Worm (Caenorhabditis elegans) whole organism, late embryonic: Measurements from ENCODE around the gene cpr-9.

Experiments used
- C38D4.7 ChIP-seq: fragments of 200-800 bp; sonication (Bioruptor generic); optimal IDR thresholded peaks from 2 replicates; lab custom pipeline; 2018; ENCODE audit warnings: mild to moderate bottlenecking, missing genetic modification characterization, moderate library complexity, missing compliant biosample characterization
- K02D7.2 ChIP-seq: sonication (generic microtip); optimal IDR thresholded peaks from 2 replicates; lab custom pipeline; 2017; ENCODE audit warnings: mild to moderate bottlenecking, missing genetic modification characterization, missing compliant biosample characterization
- K09A11.1 ChIP-seq: sonication (generic microtip); optimal IDR thresholded peaks from 2 replicates; lab custom pipeline; 2017; ENCODE audit warnings: antibody characterized with exemption, mild to moderate bottlenecking, missing genetic modification characterization, missing compliant biosample characterization; ENCODE audit not compliant: insufficient read depth
- Y22D7AL.16 ChIP-seq: sonication (generic microtip); optimal IDR thresholded peaks from 2 replicates; lab custom pipeline; 2016; ENCODE audit warnings: missing genetic modification characterization, missing compliant biosample characterization
- ahr-1 ChIP-seq: sonication (generic microtip); optimal IDR thresholded peaks from 2 replicates; lab custom pipeline; 2016; ENCODE audit warnings: missing genetic modification characterization, missing compliant biosample characterization
- ama-1 ChIP-seq: fragments of 150-350 bp; optimal IDR thresholded peaks from 2 replicates; lab custom pipeline; 2014
- ceh-14 ChIP-seq: sonication (generic microtip); optimal IDR thresholded peaks from 2 replicates; lab custom pipeline; 2016; ENCODE audit warnings: missing genotype, missing genetic modification characterization, missing compliant biosample characterization
- ceh-18 ChIP-seq: sonication (generic microtip); optimal IDR thresholded peaks from 2 replicates; lab custom pipeline; 2016; ENCODE audit warnings: missing genetic modification characterization, missing compliant biosample characterization
- ceh-19 ChIP-seq: fragments of 200-800 bp; sonication (Bioruptor generic); optimal IDR thresholded peaks from 2 replicates; lab custom pipeline; 2018; ENCODE audit warnings: mild to moderate bottlenecking, missing genetic modification characterization, missing compliant biosample characterization
- ceh-2 ChIP-seq: sonication (generic microtip); optimal IDR thresholded peaks from 2 replicates; lab custom pipeline; 2016; ENCODE audit warnings: missing genotype, missing genetic modification characterization, missing compliant biosample characterization
- ceh-31 ChIP-seq: sonication (generic microtip); optimal IDR thresholded peaks from 2 replicates; lab custom pipeline; 2016; ENCODE audit warnings: missing genetic modification characterization, missing compliant biosample characterization
- ceh-34 ChIP-seq: sonication (generic microtip); optimal IDR thresholded peaks from 2 replicates; lab custom pipeline; 2016; ENCODE audit warnings: mild to moderate bottlenecking, missing genetic modification characterization, missing compliant biosample characterization
- ceh-45 ChIP-seq: fragments of 200-800 bp; sonication (Bioruptor generic); IDR thresholded peaks from 2 replicates; pipeline ENCODE4 v1.3.6; 2022; ENCODE audit warnings: missing genetic modification reagents, missing genetic modification characterization, missing compliant biosample characterization
- ceh-48 ChIP-seq: sonication (generic microtip); optimal IDR thresholded peaks from 2 replicates; lab custom pipeline; 2016; ENCODE audit warnings: missing genetic modification characterization, inconsistent platforms, missing compliant biosample characterization
- che-1 ChIP-seq: sonication (generic microtip); optimal IDR thresholded peaks from 2 replicates; lab custom pipeline; 2016; ENCODE audit warnings: mild to moderate bottlenecking, missing genetic modification characterization, missing compliant biosample characterization
- dmd-4 ChIP-seq: sonication (generic microtip); optimal IDR thresholded peaks from 2 replicates; lab custom pipeline; 2016; ENCODE audit warnings: borderline replicate concordance, missing genetic modification characterization, missing compliant biosample characterization
- dve-1 ChIP-seq: sonication (generic microtip); optimal IDR thresholded peaks from 2 replicates; lab custom pipeline; 2017; ENCODE audit warnings: antibody characterized with exemption, mild to moderate bottlenecking, missing genetic modification characterization, missing compliant biosample characterization
- elt-2 ChIP-seq: sonication (generic microtip); optimal IDR thresholded peaks from 2 replicates; lab custom pipeline; 2016; ENCODE audit warnings: missing genetic modification reagents, missing genetic modification characterization, missing compliant biosample characterization
- fax-1 ChIP-seq: sonication (generic microtip); optimal IDR thresholded peaks from 2 replicates; lab custom pipeline; 2016; ENCODE audit warnings: missing genotype, missing genetic modification characterization, missing compliant biosample characterization
- fkh-10 ChIP-seq: fragments of 150-350 bp; optimal IDR thresholded peaks from 2 replicates; lab custom pipeline; 2014; ENCODE audit warnings: missing biosample characterization, missing genetic modification reagents, missing genetic modification characterization
- fkh-6 ChIP-seq: sonication (generic microtip); optimal IDR thresholded peaks from 2 replicates; lab custom pipeline; 2016; ENCODE audit warnings: missing genetic modification characterization, missing compliant biosample characterization
- hlh-13 ChIP-seq: fragments of 200-800 bp; sonication (Bioruptor generic); optimal IDR thresholded peaks from 2 replicates; lab custom pipeline; 2018; ENCODE audit warnings: mild to moderate bottlenecking, missing genetic modification characterization, missing compliant biosample characterization
- hlh-15 ChIP-seq: sonication (generic microtip); optimal IDR thresholded peaks from 2 replicates; lab custom pipeline; 2016; ENCODE audit warnings: missing genetic modification characterization, missing compliant biosample characterization
- hlh-30 ChIP-seq: sonication (generic microtip); optimal IDR thresholded peaks from 2 replicates; lab custom pipeline; 2017; ENCODE audit warnings: antibody characterized with exemption, missing genetic modification characterization, missing compliant biosample characterization; ENCODE audit not compliant: insufficient read depth
- hlh-6 ChIP-seq: sonication (generic microtip); optimal IDR thresholded peaks from 2 replicates; lab custom pipeline; 2016; ENCODE audit warnings: missing genotype, missing genetic modification characterization, missing compliant biosample characterization
- mec-3 ChIP-seq: sonication (generic microtip); optimal IDR thresholded peaks from 2 replicates; lab custom pipeline; 2016; ENCODE audit warnings: borderline replicate concordance, missing genetic modification characterization, missing compliant biosample characterization
- nfya-1 ChIP-seq: sonication (generic microtip); optimal IDR thresholded peaks from 2 replicates; lab custom pipeline; 2017; ENCODE audit warnings: missing genetic modification characterization, mild to moderate bottlenecking, missing compliant biosample characterization, antibody characterized with exemption, moderate library complexity
- nhr-11 ChIP-seq: fragments of 150-350 bp; optimal IDR thresholded peaks from 2 replicates; lab custom pipeline; 2014; ENCODE audit warnings: missing biosample characterization, missing genetic modification characterization
- nhr-232 ChIP-seq: sonication (generic microtip); optimal IDR thresholded peaks from 2 replicates; lab custom pipeline; 2016; ENCODE audit warnings: missing genetic modification characterization, missing compliant biosample characterization
- npax-4 ChIP-seq: sonication (generic microtip); optimal IDR thresholded peaks from 2 replicates; lab custom pipeline; 2016; ENCODE audit warnings: missing genetic modification characterization, missing compliant biosample characterization
- odd-2 ChIP-seq: sonication (generic microtip); optimal IDR thresholded peaks from 2 replicates; lab custom pipeline; 2017; ENCODE audit warnings: antibody characterized with exemption, mild to moderate bottlenecking, missing genetic modification characterization, missing compliant biosample characterization
- pat-9 ChIP-seq: fragments of 200-800 bp; sonication (Bioruptor generic); optimal IDR thresholded peaks from 2 replicates; lab custom pipeline; 2018; ENCODE audit warnings: mild to moderate bottlenecking, missing genetic modification characterization, moderate library complexity, missing compliant biosample characterization
- pha-4 ChIP-seq: fragments of 150-350 bp; optimal IDR thresholded peaks from 2 replicates; lab custom pipeline; 2018; ENCODE audit warnings: missing biosample characterization, missing genetic modification reagents, missing genetic modification characterization
- ref-2 ChIP-seq: sonication (generic microtip); optimal IDR thresholded peaks from 2 replicates; lab custom pipeline; 2016; ENCODE audit warnings: missing genetic modification characterization, missing compliant biosample characterization
- rnt-1 ChIP-seq: sonication (generic microtip); optimal IDR thresholded peaks from 2 replicates; lab custom pipeline; 2016; ENCODE audit warnings: missing genetic modification characterization, missing compliant biosample characterization
- sdc-2 ChIP-seq: sonication (generic microtip); optimal IDR thresholded peaks from 2 replicates; lab custom pipeline; 2016; ENCODE audit warnings: missing genotype, missing genetic modification characterization, missing compliant biosample characterization
- sox-2 ChIP-seq: fragments of 200-800 bp; sonication (Bioruptor generic); IDR thresholded peaks from 2 replicates; pipeline ENCODE4 v1.3.6; 2022; ENCODE audit warnings: missing genetic modification reagents, missing genetic modification characterization, missing compliant biosample characterization
- tbx-2 ChIP-seq: sonication (generic microtip); optimal IDR thresholded peaks from 2 replicates; lab custom pipeline; 2016; ENCODE audit warnings: missing genetic modification characterization, missing compliant biosample characterization
- unc-3 ChIP-seq, 2 experiments: fragments of 200-800 bp in 1 of 2; sonication (Bioruptor generic) in 1 of 2; sonication (generic microtip) in 1 of 2; conservative IDR thresholded peaks in 1 of 2; optimal IDR thresholded peaks in 1 of 2; 2 replicates each; pipeline versions ENCODE4 v1.3.6 to Lab custom; 2016 to 2022; ENCODE audit warnings: missing compliant biosample characterization in 2 of 2, missing genetic modification characterization in 2 of 2, missing genetic modification reagents in 1 of 2
- unc-86 ChIP-seq: sonication (generic microtip); optimal IDR thresholded peaks from 2 replicates; lab custom pipeline; 2016; ENCODE audit warnings: missing genetic modification characterization, missing compliant biosample characterization
- zip-5 ChIP-seq: sonication (generic microtip); optimal IDR thresholded peaks from 2 replicates; lab custom pipeline; 2016; ENCODE audit warnings: missing genetic modification characterization, missing compliant biosample characterization
- ztf-16 ChIP-seq: sonication (generic microtip); optimal IDR thresholded peaks from 2 replicates; lab custom pipeline; 2017; ENCODE audit warnings: missing genetic modification characterization, missing compliant biosample characterization

Gene cpr-9

DNA sequence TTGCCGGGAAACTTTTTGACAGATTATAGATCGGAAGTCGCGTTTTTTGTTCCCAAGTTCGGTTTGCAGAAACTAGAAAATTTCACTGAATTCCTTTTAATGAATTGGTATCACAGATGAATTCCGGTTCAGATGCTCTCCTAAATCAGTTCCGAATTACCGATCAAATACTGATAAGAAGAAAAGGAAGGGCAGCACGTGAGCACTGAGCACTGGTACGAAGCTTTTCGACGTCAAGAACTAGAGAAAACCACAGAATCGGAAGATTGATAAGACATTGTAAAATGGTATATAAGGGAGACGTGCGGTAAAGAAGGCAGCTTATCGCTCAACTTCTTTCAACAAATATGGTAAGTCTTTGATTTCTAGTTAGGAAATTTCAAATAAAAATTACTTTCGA lies 27.6 kb upstream of the cpr-9 start, which contains the start of gene cpr-1:
TSS of gene cpr-1 (plus strand) at position 319 of the 400 bp plus-strand sequence.
- TF ChIP-seq hlh-6 (tag; lab: Kevin White, UChicago) (no peak), C38D4.7 (GFP tag; lab: Kevin White, UChicago) (no peak), mec-3 (tag; lab: Kevin White, UChicago) (no peak), unc-3 (GFP tag; conservative IDR thresholded peaks at IDR 0.05; lab: Robert Waterston, UW) (no peak), unc-3 (tag; optimal IDR thresholded peaks at IDR 0.05; lab: Kevin White, UChicago) (no peak), nhr-232 (tag; lab: Kevin White, UChicago) (no peak), hlh-13 (no peak), nhr-11 (tag; lab: Kevin White, UChicago) (no peak), fkh-10 (GFP tag; lab: Kevin White, UChicago) (no peak), zip-5 (tag; lab: Kevin White, UChicago) (no peak), Y22D7AL.16 (tag; lab: Kevin White, UChicago) (no peak), che-1 (tag; lab: Kevin White, UChicago) (no peak)

DNA sequence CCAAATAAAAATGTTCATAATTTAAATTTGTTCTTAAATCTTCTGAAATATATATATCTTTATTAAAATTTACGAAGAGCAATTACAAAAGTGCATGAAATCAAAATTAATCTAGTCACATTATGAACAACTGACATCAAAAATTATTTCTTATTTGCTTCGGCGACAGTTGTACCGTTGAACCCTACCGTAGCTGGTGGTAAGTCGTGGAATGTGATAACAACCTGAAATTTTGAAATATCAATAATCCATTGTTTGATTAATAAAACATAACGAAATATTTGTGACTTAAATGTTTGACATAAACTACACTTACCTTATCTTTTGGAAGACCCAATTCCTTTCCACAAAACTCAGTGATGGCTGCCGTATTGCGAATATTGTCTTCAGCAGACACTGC lies 26.1 kb upstream of the cpr-9 start:
- TF ChIP-seq nhr-232 (tag; lab: Kevin White, UChicago): no peak
- TF ChIP-seq sdc-2 (tag; lab: Kevin White, UChicago): no peak
- TF ChIP-seq dmd-4 (tag; lab: Kevin White, UChicago): no peak
- TF ChIP-seq Y22D7AL.16 (tag; lab: Kevin White, UChicago): no peak
- no peak for TF ChIP-seq hlh-15 (tag; lab: Kevin White, UChicago)
- no peak for TF ChIP-seq ceh-14
- TF ChIP-seq npax-4 (tag; lab: Kevin White, UChicago): no peak
- TF ChIP-seq ceh-2 (tag; lab: Kevin White, UChicago): no peak
- no peak for TF ChIP-seq ceh-48
- no peak for TF ChIP-seq ceh-34
- TF ChIP-seq K02D7.2 (tag; lab: Kevin White, UChicago): no peak
- no peak for TF ChIP-seq odd-2 (tag; lab: Kevin White, UChicago)
- no peak for TF ChIP-seq nhr-11 (tag; lab: Kevin White, UChicago)
- no peak for TF ChIP-seq ztf-16

- TF ChIP-seq sdc-2 (tag; lab: Kevin White, UChicago) (no peak), hlh-13 (no peak), ceh-34 (no peak), ceh-14 (no peak), elt-2 (tag; lab: Kevin White, UChicago) (no peak), pat-9 (tag; lab: Kevin White, UChicago) (no peak), zip-5 (tag; lab: Kevin White, UChicago) (no peak), K09A11.1 (no peak), nhr-232 (tag; lab: Kevin White, UChicago) (no peak), sox-2 (GFP tag; lab: Robert Waterston, UW) (no peak), ceh-18 (no peak), ahr-1 (tag; lab: Kevin White, UChicago) (no peak), pha-4 (no peak), ceh-19 (GFP tag; lab: Kevin White, UChicago) (no peak), unc-86 (tag; lab: Kevin White, UChicago) (no peak), ceh-45 (GFP tag; lab: Robert Waterston, UW) (no peak)
These were observed 24.7 kb upstream of the cpr-9 start, which contains the start of gene mif-2 for ce11 chrV:11978179-11978578. mif-2 (minus strand) TSS chrV:11978459.

DNA sequence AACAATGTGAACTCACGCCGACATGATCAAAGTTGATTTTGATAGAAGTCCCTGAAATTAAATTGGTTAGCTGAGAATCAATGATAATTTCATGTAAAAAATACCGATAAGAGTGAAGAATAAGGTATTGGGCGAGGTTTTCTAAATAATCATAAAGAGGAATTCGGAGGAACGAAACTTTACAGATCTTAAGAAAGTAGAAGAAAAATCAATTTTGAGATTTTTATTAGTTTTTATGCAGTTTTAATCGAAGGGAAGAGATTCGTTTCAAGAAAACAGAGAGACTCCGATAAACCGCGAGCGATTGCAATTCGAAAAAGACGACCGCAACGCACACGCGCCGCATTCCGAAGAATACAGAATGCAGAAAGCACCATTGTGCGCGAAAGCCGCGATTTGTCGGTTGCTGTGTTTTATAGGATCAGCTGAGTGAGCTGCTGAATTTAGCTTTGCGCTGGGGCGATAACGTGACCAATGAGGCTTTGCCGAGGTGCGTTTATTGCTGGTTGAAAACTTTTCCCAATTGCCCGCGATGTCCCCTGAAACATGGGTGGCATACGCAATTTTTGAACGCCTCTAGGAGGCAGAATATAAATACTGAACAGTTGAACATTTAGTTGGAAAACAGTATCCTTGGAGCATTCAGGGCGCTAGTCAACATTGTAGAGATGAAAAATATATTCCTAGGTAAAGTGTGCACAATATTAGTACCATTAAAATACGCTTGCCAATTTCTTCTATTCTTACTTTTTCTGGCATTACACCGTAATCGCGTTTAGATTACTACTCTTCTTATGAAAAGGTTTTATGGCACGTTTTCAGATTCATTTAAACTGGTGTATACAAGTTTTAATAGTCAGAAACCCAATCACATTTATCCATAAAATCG lies 22.9 kb upstream of the cpr-9 start, which contains the start of gene snr-4:
TSS of gene snr-4 (minus strand) at position 51 of the 889 bp plus-strand sequence.
- TF ChIP-seq C38D4.7 (GFP tag; lab: Kevin White, UChicago) (peak; percentile 31), unc-86 (tag; lab: Kevin White, UChicago) (no peak), K09A11.1 (peak; percentile 10), tbx-2 (tag; lab: Kevin White, UChicago) (peak; percentile 66), hlh-30 (tag; lab: Kevin White, UChicago) (peak; percentile 73), rnt-1 (tag; lab: Kevin White, UChicago) (peak; percentile 69), ceh-31 (tag; lab: Kevin White, UChicago) (peak; percentile 51), unc-3 (GFP tag; conservative IDR thresholded peaks at IDR 0.05; lab: Robert Waterston, UW) (no peak), unc-3 (tag; optimal IDR thresholded peaks at IDR 0.05; lab: Kevin White, UChicago) (peak; percentile 11), ztf-16 (peak; percentile 15), ama-1 (peak; percentile 93), sox-2 (GFP tag; lab: Robert Waterston, UW) (peak; percentile 85), fax-1 (tag; lab: Kevin White, UChicago) (peak; percentile 2), elt-2 (tag; lab: Kevin White, UChicago) (peak; percentile 58), ceh-18 (peak; percentile 84), fkh-6 (tag; lab: Kevin White, UChicago) (no peak), Y22D7AL.16 (tag; lab: Kevin White, UChicago) (no peak), ceh-34 (peak; percentile 63), nfya-1 (tag; lab: Kevin White, UChicago) (peak; percentile 89), dve-1 (tag; lab: Kevin White, UChicago) (peak; percentile 67), ref-2 (tag; lab: Kevin White, UChicago) (peak; percentile 58)
